Worm (Caenorhabditis elegans): ENCODE data around the gene C05D12.4.

DNA sequence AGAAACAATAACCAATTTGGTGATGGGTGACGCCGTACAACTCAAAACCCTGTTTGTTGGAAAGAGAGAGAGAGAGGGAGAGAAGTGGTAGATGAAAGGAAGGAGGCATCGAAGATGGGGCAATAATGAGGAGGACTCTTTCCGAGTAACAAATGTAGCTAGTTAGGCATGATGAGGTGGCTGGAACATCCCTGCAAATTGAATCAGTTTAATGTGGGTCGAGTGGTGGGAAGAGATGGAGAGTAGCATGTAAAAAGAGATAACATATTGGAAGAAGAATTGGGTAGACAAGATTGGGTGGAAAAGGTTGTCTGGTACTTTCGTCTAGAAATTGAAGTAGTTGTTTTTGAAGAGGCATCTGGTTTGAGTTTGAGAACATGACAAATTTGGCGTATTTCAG is 35.5 kb upstream of the C05D12.4 start:
- TF ChIP-seq arid-1 (GFP tag; conservative IDR thresholded peaks at IDR 0.05) (no peak), lsy-2 (tag; optimal IDR thresholded peaks at IDR 0.05) (no peak), egl-27 (tag; optimal IDR thresholded peaks at IDR 0.05) (no peak), lin-15B (tag; optimal IDR thresholded peaks at IDR 0.05) (no peak), lir-3 (tag; optimal IDR thresholded peaks at IDR 0.05) (no peak), mep-1 (tag; optimal IDR thresholded peaks at IDR 0.05) (no peak), lin-39 (tag; optimal IDR thresholded peaks at IDR 0.05) (no peak), nhr-11 (tag; optimal IDR thresholded peaks at IDR 0.05) (no peak), ceh-82 (tag; optimal IDR thresholded peaks at IDR 0.05) (no peak), php-3 (GFP tag; IDR thresholded peaks at IDR 0.05) (no peak), nhr-28 (tag; optimal IDR thresholded peaks at IDR 0.05) (no peak), skn-1 (tag; optimal IDR thresholded peaks at IDR 0.05) (no peak)

Data from whole organism, L4 larva.